Worm (Caenorhabditis elegans) whole organism, L4 larva: ENCODE results near the gene atn-1.

Experiments
- F10B5.3 ChIP-seq: sonication (generic microtip); optimal IDR thresholded peaks from 2 replicates; lab custom pipeline; 2016; ENCODE audit warnings: mild to moderate bottlenecking, missing genetic modification characterization, missing compliant biosample characterization
- F37D6.2 ChIP-seq: sonication (generic microtip); optimal IDR thresholded peaks from 2 replicates; lab custom pipeline; 2016; ENCODE audit warnings: mild to moderate bottlenecking, missing genetic modification characterization, missing compliant biosample characterization
- Y48G9A.11 ChIP-seq: fragments of 200-800 bp; sonication (Bioruptor generic); IDR thresholded peaks from 2 replicates; pipeline ENCODE4 v1.3.6; 2022; ENCODE audit warnings: missing genetic modification reagents, missing genetic modification characterization, missing compliant biosample characterization
- Y5F2A.4 ChIP-seq: fragments of 200-800 bp; sonication (Bioruptor generic); optimal IDR thresholded peaks from 2 replicates; lab custom pipeline; 2018; ENCODE audit warnings: mild to moderate bottlenecking, missing genetic modification characterization, missing compliant biosample characterization
- ZK337.2 ChIP-seq: fragments of 200-800 bp; sonication (Bioruptor generic); IDR thresholded peaks from 2 replicates; pipeline ENCODE4 v1.3.6; 2022; ENCODE audit warnings: missing genetic modification reagents, missing genetic modification characterization, missing compliant biosample characterization
- aly-2 ChIP-seq: sonication (generic microtip); optimal IDR thresholded peaks from 2 replicates; lab custom pipeline; 2018; ENCODE audit warnings: missing biosample characterization, missing genetic modification characterization
- ceh-28 ChIP-seq: fragments of 150-350 bp; optimal IDR thresholded peaks from 2 replicates; lab custom pipeline; 2014; ENCODE audit warnings: missing biosample characterization, missing genetic modification reagents, missing genetic modification characterization
- ceh-82 ChIP-seq: sonication (generic microtip); optimal IDR thresholded peaks from 2 replicates; lab custom pipeline; 2017; ENCODE audit warnings: missing biosample characterization, missing genetic modification characterization
- daf-16 ChIP-seq, 3 experiments: sonication (generic microtip); optimal IDR thresholded peaks; 2 replicates each; lab custom pipeline; 2016 to 2017; ENCODE audit warnings: missing genetic modification characterization in 3 of 3, missing genetic modification reagents in 3 of 3, mild to moderate bottlenecking in 2 of 3, missing compliant biosample characterization in 2 of 3, missing biosample characterization in 1 of 3, moderate library complexity in 1 of 3
- dmd-6 ChIP-seq: fragments of 200-800 bp; sonication (Bioruptor generic); IDR thresholded peaks from 2 replicates; pipeline ENCODE4 v1.3.6; 2022; ENCODE audit warnings: missing genetic modification reagents, missing genetic modification characterization, missing compliant biosample characterization
- dve-1 ChIP-seq: sonication (generic microtip); optimal IDR thresholded peaks from 2 replicates; lab custom pipeline; 2017; ENCODE audit warnings: antibody characterized with exemption, mild to moderate bottlenecking, missing genetic modification characterization, missing compliant biosample characterization; ENCODE audit not compliant: insufficient read depth
- egl-27 ChIP-seq: sonication (generic microtip); optimal IDR thresholded peaks from 3 replicates; lab custom pipeline; 2017; ENCODE audit warnings: missing biosample characterization, missing genetic modification reagents, missing genetic modification characterization
- hif-1 ChIP-seq, 2 experiments: sonication (generic microtip); optimal IDR thresholded peaks; 2 replicates each; lab custom pipeline; 2016 to 2017; ENCODE audit warnings: missing compliant biosample characterization in 2 of 2, missing genetic modification characterization in 2 of 2, missing genetic modification reagents in 2 of 2, missing genotype in 2 of 2, mild to moderate bottlenecking in 1 of 2
- hlh-11 ChIP-seq: fragments of 200-800 bp; sonication (Bioruptor generic); optimal IDR thresholded peaks from 2 replicates; lab custom pipeline; 2018; ENCODE audit warnings: mild to moderate bottlenecking, missing genetic modification characterization, missing compliant biosample characterization
- hlh-30 ChIP-seq: sonication (generic microtip); optimal IDR thresholded peaks from 2 replicates; lab custom pipeline; 2017; ENCODE audit warnings: antibody characterized with exemption, mild to moderate bottlenecking, missing genetic modification characterization, missing compliant biosample characterization; ENCODE audit not compliant: insufficient read depth
- hmg-1.1 ChIP-seq: fragments of 200-800 bp; sonication (Bioruptor generic); IDR thresholded peaks from 2 replicates; pipeline ENCODE4 v1.3.6; 2022; ENCODE audit warnings: missing genetic modification reagents, missing genetic modification characterization, missing compliant biosample characterization
- lin-15B ChIP-seq: fragments of 150-350 bp; sonication (generic microtip); optimal IDR thresholded peaks from 3 replicates; lab custom pipeline; 2014; ENCODE audit warnings: missing biosample characterization, missing genetic modification characterization
- madf-5 ChIP-seq, 2 experiments: fragments of 200-800 bp; sonication (Bioruptor generic); IDR thresholded peaks; 2 replicates each; pipeline ENCODE4 v1.3.6; 2022; ENCODE audit warnings: missing compliant biosample characterization in 2 of 2, missing genetic modification characterization in 2 of 2
- madf-9 ChIP-seq: fragments of 200-800 bp; sonication (Bioruptor generic); conservative IDR thresholded peaks from 2 replicates; pipeline ENCODE4 v1.3.6; 2022; ENCODE audit warnings: missing genetic modification reagents, missing genetic modification characterization, missing compliant biosample characterization
- mes-2 ChIP-seq: sonication (generic microtip); optimal IDR thresholded peaks from 2 replicates; lab custom pipeline; 2016; ENCODE audit warnings: missing genotype, mild to moderate bottlenecking, missing genetic modification characterization, missing compliant biosample characterization; ENCODE audit not compliant: poor library complexity, severe bottlenecking
- nhr-102 ChIP-seq: sonication (generic microtip); optimal IDR thresholded peaks from 2 replicates; lab custom pipeline; 2016; ENCODE audit warnings: mild to moderate bottlenecking, missing genetic modification characterization, moderate library complexity, missing compliant biosample characterization
- nhr-11 ChIP-seq: fragments of 150-350 bp; optimal IDR thresholded peaks from 2 replicates; lab custom pipeline; 2014; ENCODE audit warnings: missing biosample characterization, missing genetic modification characterization
- nhr-111 ChIP-seq: fragments of 200-800 bp; sonication (Bioruptor generic); optimal IDR thresholded peaks from 2 replicates; lab custom pipeline; 2018; ENCODE audit warnings: mild to moderate bottlenecking, missing genetic modification characterization, missing compliant biosample characterization
- nhr-237 ChIP-seq: sonication (generic microtip); optimal IDR thresholded peaks from 2 replicates; lab custom pipeline; 2017; ENCODE audit warnings: missing biosample characterization, missing genetic modification characterization
- nhr-25 ChIP-seq: sonication (generic microtip); optimal IDR thresholded peaks from 2 replicates; lab custom pipeline; 2017; ENCODE audit warnings: missing genetic modification characterization, mild to moderate bottlenecking, missing compliant biosample characterization, antibody characterized with exemption, moderate library complexity, borderline replicate concordance; ENCODE audit not compliant: insufficient read depth
- nhr-76 ChIP-seq: fragments of 150-350 bp; optimal IDR thresholded peaks from 2 replicates; lab custom pipeline; 2014; ENCODE audit warnings: missing biosample characterization, missing genetic modification characterization
- snpc-1.2 ChIP-seq: fragments of 200-800 bp; sonication (Bioruptor generic); IDR thresholded peaks from 2 replicates; pipeline ENCODE4 v1.3.6; 2022; ENCODE audit warnings: missing genetic modification reagents, missing genetic modification characterization, missing compliant biosample characterization
- unc-39 ChIP-seq: sonication (generic microtip); optimal IDR thresholded peaks from 2 replicates; lab custom pipeline; 2017; ENCODE audit warnings: missing biosample characterization, missing genetic modification characterization
- unc-62 ChIP-seq, 3 experiments: fragments of 150-350 bp in 1 of 3; sonication (generic microtip); optimal IDR thresholded peaks in 2 of 3; peaks in 1 of 3; 1 replicate in 1 of 3; 2 replicates in 2 of 3; lab custom pipeline; 2014 to 2017; ENCODE audit warnings: missing biosample characterization in 3 of 3, missing genetic modification characterization in 3 of 3, missing genetic modification reagents in 3 of 3, missing genotype in 1 of 3
- vab-7 ChIP-seq: fragments of 200-800 bp; sonication (Bioruptor generic); IDR thresholded peaks from 2 replicates; pipeline ENCODE4 v1.3.6; 2022; ENCODE audit warnings: missing genetic modification reagents, missing genetic modification characterization, missing compliant biosample characterization
- zag-1 ChIP-seq: fragments of 150-350 bp; optimal IDR thresholded peaks from 2 replicates; lab custom pipeline; 2014; ENCODE audit warnings: missing biosample characterization, missing genetic modification characterization
- zfp-3 ChIP-seq: fragments of 200-800 bp; sonication (Bioruptor generic); conservative IDR thresholded peaks from 2 replicates; pipeline ENCODE4 v1.3.6; 2022; ENCODE audit warnings: missing genetic modification reagents, missing genetic modification characterization, missing compliant biosample characterization

The atn-1 gene

ce11 chrV:12517757-12518156, 39.5 kb downstream of the atn-1 start:
- TF ChIP-seq F10B5.3 (no peak), hlh-11 (tag; lab: Kevin White, UChicago) (peak; percentile 7), nhr-237 (tag; lab: Kevin White, UChicago) (no peak), unc-62 (GFP tag; optimal IDR thresholded peaks at IDR 0.05 in 1 of 2; lab: Kevin White, UChicago) (peak in 1 of 2 experiments; percentile 78), unc-62 (tag; optimal IDR thresholded peaks at IDR 0.05; lab: Kevin White, UChicago) (no peak), madf-9 (GFP tag; lab: Robert Waterston, UW) (no peak), lin-15B (tag; lab: Kevin White, UChicago) (no peak), dmd-6 (no peak), mes-2 (no peak), daf-16 (GFP tag; optimal IDR thresholded peaks at IDR 0.05; lab: Kevin White, UChicago) (peak in 1 of 2 experiments; percentile 14), daf-16 (tag; optimal IDR thresholded peaks at IDR 0.05; lab: Kevin White, UChicago) (no peak), Y48G9A.11 (GFP tag; lab: Robert Waterston, UW) (no peak), nhr-11 (tag; lab: Kevin White, UChicago) (peak; percentile 38), ceh-28 (tag; lab: Kevin White, UChicago) (no peak), hmg-1.1 (no peak)

- TF ChIP-seq zag-1 (tag; lab: Kevin White, UChicago) (no peak), nhr-11 (tag; lab: Kevin White, UChicago) (peak; percentile 82), hlh-11 (tag; lab: Kevin White, UChicago) (peak; percentile 67), hlh-30 (peak; percentile 21), hif-1 (tag; optimal IDR thresholded peaks at IDR 0.05; lab: Kevin White, UChicago) (peak in 1 of 2 experiments; percentile 0), nhr-76 (tag; lab: Kevin White, UChicago) (no peak), daf-16 (GFP tag; optimal IDR thresholded peaks at IDR 0.05; lab: Kevin White, UChicago) (peak in 1 of 2 experiments; percentile 93), daf-16 (tag; optimal IDR thresholded peaks at IDR 0.05; lab: Kevin White, UChicago) (no peak), hmg-1.1 (0 out of 2 replicates have a peak, but pooled peaks have one; percentile 28), nhr-102 (tag; lab: Kevin White, UChicago) (no peak)
Observed at ce11 chrV:12518770-12519169, 40.6 kb downstream of the atn-1 start.

- peak; percentile 5 for TF ChIP-seq hlh-11 (tag; lab: Kevin White, UChicago)
- no peak for TF ChIP-seq nhr-111 (GFP tag; lab: Kevin White, UChicago)
- TF ChIP-seq Y5F2A.4 = no peak
- TF ChIP-seq aly-2 (tag; lab: Kevin White, UChicago) = no peak
- TF ChIP-seq unc-62 (GFP tag; optimal IDR thresholded peaks at IDR 0.05 in 1 of 2; lab: Kevin White, UChicago) = peak in 1 of 2 experiments; percentile 82
- no peak for TF ChIP-seq unc-62 (tag; optimal IDR thresholded peaks at IDR 0.05; lab: Kevin White, UChicago)
- no peak for TF ChIP-seq Y48G9A.11 (GFP tag; lab: Robert Waterston, UW)
- no peak for TF ChIP-seq madf-9 (GFP tag; lab: Robert Waterston, UW)
- TF ChIP-seq daf-16 (GFP tag; optimal IDR thresholded peaks at IDR 0.05; lab: Kevin White, UChicago) = peak in 1 of 2 experiments; percentile 89
- TF ChIP-seq daf-16 (tag; optimal IDR thresholded peaks at IDR 0.05; lab: Kevin White, UChicago) = no peak
- TF ChIP-seq nhr-25 = no peak
- no peak for TF ChIP-seq madf-5 (GFP tag; IDR thresholded peaks at IDR 0.05; lab: Robert Waterston, UW)
- no peak for TF ChIP-seq F37D6.2
- no peak for TF ChIP-seq nhr-102 (tag; lab: Kevin White, UChicago)
- TF ChIP-seq unc-39 (tag; lab: Kevin White, UChicago) = no peak
- no peak for TF ChIP-seq egl-27 (tag; lab: Kevin White, UChicago)
- no peak for TF ChIP-seq vab-7 (GFP tag; lab: Robert Waterston, UW)
- no peak for TF ChIP-seq ceh-82
- TF ChIP-seq snpc-1.2 (GFP tag; lab: Robert Waterston, UW) = no peak
Observed at ce11 chrV:12523356-12523755, 45.1 kb downstream of the atn-1 start.

DNA sequence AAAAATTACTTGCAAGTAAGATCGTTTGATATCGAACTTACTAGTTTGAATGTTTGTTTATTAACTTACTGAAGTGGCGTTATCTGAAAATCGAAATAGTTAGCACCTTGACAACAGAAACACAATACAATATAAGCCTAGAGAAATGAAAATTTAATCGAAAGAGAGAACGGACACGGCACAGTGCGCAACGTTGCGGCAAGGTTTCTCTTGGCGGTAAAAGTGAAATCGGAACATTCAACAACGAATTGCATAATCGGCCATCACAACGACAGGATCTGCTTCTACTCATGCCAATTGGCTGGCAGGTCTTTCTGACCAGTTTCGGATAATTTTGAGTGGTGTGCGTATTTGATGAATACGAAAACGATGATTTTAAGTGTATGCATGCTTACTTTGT, 47.3 kb downstream of the atn-1 start, which contains the start of gene dyf-4:
TSS of gene dyf-4 (minus strand) at position 213 of the 400 bp plus-strand sequence.
- no peak for TF ChIP-seq dve-1 (tag; lab: Kevin White, UChicago)
- no peak for TF ChIP-seq ZK337.2 (GFP tag; lab: Robert Waterston, UW)
- TF ChIP-seq zfp-3 (GFP tag; lab: Robert Waterston, UW) = no peak
